Worm (Caenorhabditis elegans) whole organism, midembryonic: Measurements from ENCODE around the gene spp-19.

Experiments used
- cog-1 ChIP-seq: sonication (generic microtip); optimal IDR thresholded peaks from 2 replicates; lab custom pipeline; 2016; ENCODE audit warnings: missing genetic modification characterization, missing compliant biosample characterization
- flt-1 ChIP-seq: fragments of 200-800 bp; sonication (Bioruptor generic); IDR thresholded peaks from 2 replicates; pipeline ENCODE4 v1.3.6; 2022; ENCODE audit warnings: missing genetic modification characterization, missing compliant biosample characterization
- klf-2 ChIP-seq: fragments of 200-800 bp; sonication (Bioruptor generic); conservative IDR thresholded peaks from 2 replicates; pipeline ENCODE4 v1.3.6; 2022; ENCODE audit warnings: missing genetic modification reagents, missing genetic modification characterization, missing compliant biosample characterization
- tab-1 ChIP-seq: fragments of 200-800 bp; sonication (Bioruptor generic); IDR thresholded peaks from 2 replicates; pipeline ENCODE4 v1.3.6; 2022; ENCODE audit warnings: missing genetic modification characterization, missing compliant biosample characterization
- ztf-23 ChIP-seq: fragments of 200-800 bp; sonication (Bioruptor generic); IDR thresholded peaks from 2 replicates; pipeline ENCODE4 v1.3.6; 2022; ENCODE audit warnings: missing genetic modification reagents, missing genetic modification characterization, missing compliant biosample characterization
- ztf-29 ChIP-seq: fragments of 200-800 bp; sonication (Bioruptor generic); IDR thresholded peaks from 2 replicates; pipeline ENCODE4 v1.3.6; 2022; ENCODE audit warnings: missing genetic modification reagents, missing genetic modification characterization, missing compliant biosample characterization

ce11 chrV:6514887-6515324 lies 46.6 kb downstream of the spp-19 start, which contains the start of gene dpy-11:
- TF ChIP-seq klf-2 = no peak
- no peak for TF ChIP-seq cog-1
- TF ChIP-seq ztf-23 = no peak
- no peak for TF ChIP-seq flt-1
- no peak for TF ChIP-seq ztf-29 (GFP tag; lab: Robert Waterston, UW)
- no peak for TF ChIP-seq tab-1
